Worm (Caenorhabditis elegans): Measurements from ENCODE around the gene aptf-1.

The aptf-1 gene

ce11 chrII:6498609-6499008 lies 43.8 kb downstream of the aptf-1 start:
- TF ChIP-seq lsy-2 (tag; optimal IDR thresholded peaks at IDR 0.05) (peak in 1 of 2 experiments; percentile 8), ctbp-1 (GFP tag; IDR thresholded peaks at IDR 0.05) (0 out of 2 replicates have a peak, but pooled peaks have one; percentile 33), daf-19 (GFP tag; conservative IDR thresholded peaks at IDR 0.05) (no peak)

- peak in 1 of 2 experiments; percentile 36 for TF ChIP-seq unc-62 (GFP tag; optimal IDR thresholded peaks at IDR 0.05 in 1 of 2)
- TF ChIP-seq unc-62 (tag; optimal IDR thresholded peaks at IDR 0.05), result no peak
- no peak for TF ChIP-seq lin-39 (tag; optimal IDR thresholded peaks at IDR 0.05)
- TF ChIP-seq tra-1 (GFP tag; IDR thresholded peaks at IDR 0.05), result no peak
- TF ChIP-seq lir-3 (tag; optimal IDR thresholded peaks at IDR 0.05), result no peak
Measured at ce11 chrII:6499067-6499466, 44.3 kb downstream of the aptf-1 start, which contains the start of gene twk-49. Gene twk-49, minus strand, starts transcription at chrII:6499167.

ce11 chrII:6500161-6500560 lies 45.4 kb downstream of the aptf-1 start, which contains the start of gene R05G9.5:
Gene R05G9.5, minus strand, starts transcription at chrII:6500261.
- TF ChIP-seq dmd-9 (GFP tag; IDR thresholded peaks at IDR 0.05), result no peak
- no peak for TF ChIP-seq gei-8 (GFP tag; optimal IDR thresholded peaks at IDR 0.05)
- no peak for TF ChIP-seq ZK337.2 (GFP tag; IDR thresholded peaks at IDR 0.05)
- no peak for TF ChIP-seq nhr-10 (tag; optimal IDR thresholded peaks at IDR 0.05)
- no peak for TF ChIP-seq dmd-6 (GFP tag; IDR thresholded peaks at IDR 0.05)
- no peak for TF ChIP-seq ceh-20 (GFP tag; IDR thresholded peaks at IDR 0.05)
- no peak for TF ChIP-seq nhr-102 (tag; optimal IDR thresholded peaks at IDR 0.05)
- no peak for TF ChIP-seq tra-1 (GFP tag; IDR thresholded peaks at IDR 0.05)
- no peak for TF ChIP-seq spr-3 (GFP tag; optimal IDR thresholded peaks at IDR 0.05)
- TF ChIP-seq lin-29 (GFP tag; IDR thresholded peaks at IDR 0.05), result no peak
- TF ChIP-seq unc-62 (GFP tag; optimal IDR thresholded peaks at IDR 0.05 in 1 of 2), result no peak
- no peak for TF ChIP-seq unc-62 (tag; optimal IDR thresholded peaks at IDR 0.05)
- no peak for TF ChIP-seq nhr-11 (tag; optimal IDR thresholded peaks at IDR 0.05)

ce11 chrII:6501420-6501819 lies 46.6 kb downstream of the aptf-1 start, which contains the start of gene R05G9.3:
Gene R05G9.3, minus strand, starts transcription at chrII:6501520.
- TF ChIP-seq attf-4 (tag; optimal IDR thresholded peaks at IDR 0.05), result no peak
- TF ChIP-seq nhr-42 (GFP tag; IDR thresholded peaks at IDR 0.05), result no peak
- no peak for TF ChIP-seq nhr-48 (tag; optimal IDR thresholded peaks at IDR 0.05)
- no peak for TF ChIP-seq madf-9 (GFP tag; conservative IDR thresholded peaks at IDR 0.05)
- no peak for TF ChIP-seq daf-8 (GFP tag; IDR thresholded peaks at IDR 0.05)
- TF ChIP-seq hif-1 (tag; optimal IDR thresholded peaks at IDR 0.05), result no peak
- TF ChIP-seq lin-15B (tag; optimal IDR thresholded peaks at IDR 0.05), result no peak
- TF ChIP-seq T26A8.4 (GFP tag; IDR thresholded peaks at IDR 0.05), result no peak
- no peak for TF ChIP-seq zfp-3 (GFP tag; conservative IDR thresholded peaks at IDR 0.05)
- no peak for TF ChIP-seq mxl-3 (GFP tag; optimal IDR thresholded peaks at IDR 0.05)
- no peak for TF ChIP-seq daf-19 (GFP tag; conservative IDR thresholded peaks at IDR 0.05)
- TF ChIP-seq F26F4.8 (GFP tag; conservative IDR thresholded peaks at IDR 0.05), result no peak
- no peak for TF ChIP-seq saeg-2 (GFP tag; IDR thresholded peaks at IDR 0.05)
- TF ChIP-seq lsy-2 (tag; optimal IDR thresholded peaks at IDR 0.05), result no peak
- no peak for TF ChIP-seq daf-12 (tag; optimal IDR thresholded peaks at IDR 0.05)
- TF ChIP-seq dmd-9 (GFP tag; IDR thresholded peaks at IDR 0.05), result no peak
- no peak for TF ChIP-seq mep-1 (tag; optimal IDR thresholded peaks at IDR 0.05)

ce11 chrII:6502826-6503225 lies 48.1 kb downstream of the aptf-1 start, which contains the start of gene R05G9.1:
Gene R05G9.1, plus strand, starts transcription at chrII:6503168.
- TF ChIP-seq ztf-7 (tag; optimal IDR thresholded peaks at IDR 0.05) (no peak), nhr-77 (tag; optimal IDR thresholded peaks at IDR 0.05) (no peak), zfp-2 (tag; optimal IDR thresholded peaks at IDR 0.05) (no peak), ama-1 (optimal IDR thresholded peaks at IDR 0.05) (no peak), fos-1 (tag; optimal IDR thresholded peaks at IDR 0.05) (no peak), dmd-8 (GFP tag; IDR thresholded peaks at IDR 0.05) (no peak), madf-9 (GFP tag; conservative IDR thresholded peaks at IDR 0.05) (no peak), nhr-25 (tag; optimal IDR thresholded peaks at IDR 0.05; ENCODE audit: borderline replicate concordance, insufficient read depth) (no peak), hlh-11 (tag; optimal IDR thresholded peaks at IDR 0.05) (no peak), unc-39 (tag; optimal IDR thresholded peaks at IDR 0.05) (no peak), ceh-62 (tag; optimal IDR thresholded peaks at IDR 0.05) (no peak), pha-4 (GFP tag; IDR thresholded peaks at IDR 0.05) (no peak), pha-4 (tag; optimal IDR thresholded peaks at IDR 0.05) (no peak), F37D6.2 (tag; optimal IDR thresholded peaks at IDR 0.05) (no peak), nhr-42 (GFP tag; IDR thresholded peaks at IDR 0.05) (no peak), nhr-10 (tag; optimal IDR thresholded peaks at IDR 0.05) (no peak), nhr-6 (tag; optimal IDR thresholded peaks at IDR 0.05) (no peak), hif-1 (tag; optimal IDR thresholded peaks at IDR 0.05) (no peak), nhr-48 (tag; optimal IDR thresholded peaks at IDR 0.05) (no peak)
